Worm (Caenorhabditis elegans): ENCODE results near the gene B0285.6.
A peak's percentile ranks its signal among the peaks of the same experiment; 100 is the strongest.
"Not testable (repeated sequence)": the region's sequence is repeated elsewhere in the genome, so short reads cannot be mapped to it uniquely, and the experiment has no call there.

The B0285.6 gene

DNA sequence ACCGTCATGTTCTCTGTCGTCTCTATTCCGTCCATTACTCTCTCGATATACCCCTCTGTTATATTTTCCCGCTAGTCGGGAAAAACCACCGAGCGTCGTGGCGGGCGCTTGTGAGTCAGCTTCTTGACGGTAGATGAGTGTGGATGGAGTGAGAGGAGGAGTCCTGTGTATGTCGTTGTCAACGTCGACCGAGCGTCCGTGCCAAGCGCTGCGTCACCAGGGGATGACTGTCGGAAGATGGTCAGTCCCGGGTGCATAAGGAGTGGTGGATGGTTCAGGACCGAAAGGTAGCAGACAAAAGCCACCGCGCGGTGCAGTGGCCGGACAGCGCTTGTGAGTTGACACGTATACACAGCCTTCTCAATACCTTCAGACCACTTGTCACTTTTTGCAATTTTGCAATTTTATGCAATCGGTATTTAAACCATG is 19.5 kb downstream of the B0285.6 start:
- peak; percentile 90 for TF ChIP-seq set-16 (GFP tag; IDR thresholded peaks at IDR 0.05)
- peak; percentile 63 for TF ChIP-seq spr-1 (tag; optimal IDR thresholded peaks at IDR 0.05)
- TF ChIP-seq dmd-8 (GFP tag; IDR thresholded peaks at IDR 0.05) = peak; percentile 78; the same call in 1 of the 2 replicates
- peak; percentile 69; the same call in 1 of the 2 replicates for TF ChIP-seq ctbp-1 (GFP tag; IDR thresholded peaks at IDR 0.05)
- 0 out of 2 replicates have a peak, but pooled peaks have one; percentile 19 for TF ChIP-seq F26F4.8 (GFP tag; conservative IDR thresholded peaks at IDR 0.05)
- TF ChIP-seq T20F7.1 (GFP tag; optimal IDR thresholded peaks at IDR 0.05) = peak; percentile 57
- peak; percentile 8 for TF ChIP-seq F37D6.2 (tag; optimal IDR thresholded peaks at IDR 0.05)
- peak; percentile 78 for TF ChIP-seq madf-9 (GFP tag; conservative IDR thresholded peaks at IDR 0.05)
- peak; percentile 82 for TF ChIP-seq zfp-3 (GFP tag; conservative IDR thresholded peaks at IDR 0.05)
- peak; percentile 84 for TF ChIP-seq lin-38 (GFP tag; IDR thresholded peaks at IDR 0.05)
- peak; percentile 44 for TF ChIP-seq hlh-30 (tag; optimal IDR thresholded peaks at IDR 0.05; ENCODE audit: insufficient read depth)
- TF ChIP-seq daf-16 (GFP tag; optimal IDR thresholded peaks at IDR 0.05) = peak; percentile 20 to 54
- peak; percentile 24 for TF ChIP-seq daf-16 (tag; optimal IDR thresholded peaks at IDR 0.05)
- TF ChIP-seq F10B5.3 (tag; optimal IDR thresholded peaks at IDR 0.05) = peak; percentile 49
- TF ChIP-seq hmg-1.1 (GFP tag; IDR thresholded peaks at IDR 0.05) = peak; percentile 88
- peak; percentile 75; the same call in 1 of the 2 replicates for TF ChIP-seq F44E2.7 (GFP tag; IDR thresholded peaks at IDR 0.05)
- TF ChIP-seq rbr-2 (tag; optimal IDR thresholded peaks at IDR 0.05) = peak; percentile 74
- TF ChIP-seq egl-43 (GFP tag; IDR thresholded peaks at IDR 0.05) = peak; percentile 94
- TF ChIP-seq lir-3 (tag; optimal IDR thresholded peaks at IDR 0.05) = peak; percentile 52
- 0 out of 2 replicates have a peak, but pooled peaks have one; percentile 43 for TF ChIP-seq lin-1 (GFP tag; IDR thresholded peaks at IDR 0.05)
- TF ChIP-seq T26A8.4 (GFP tag; IDR thresholded peaks at IDR 0.05) = peak; percentile 84
- TF ChIP-seq nhr-28 (tag; optimal IDR thresholded peaks at IDR 0.05) = peak; percentile 37
- TF ChIP-seq dmd-9 (GFP tag; IDR thresholded peaks at IDR 0.05) = peak; percentile 39; the same call in 1 of the 2 replicates
- peak; percentile 96 for TF ChIP-seq aha-1 (tag)
- TF ChIP-seq spr-3 (GFP tag; optimal IDR thresholded peaks at IDR 0.05) = peak; percentile 51
- TF ChIP-seq Y75B8A.6 (GFP tag; IDR thresholded peaks at IDR 0.05) = peak; percentile 59; the same call in 1 of the 2 replicates
- peak; percentile 71 for TF ChIP-seq lim-7 (GFP tag; IDR thresholded peaks at IDR 0.05)
- peak; percentile 52; the same call in 1 of the 2 replicates for TF ChIP-seq D1046.2 (GFP tag; IDR thresholded peaks at IDR 0.05)
- TF ChIP-seq nhr-42 (GFP tag; IDR thresholded peaks at IDR 0.05) = peak; percentile 69; the same call in 1 of the 2 replicates
- peak; percentile 64; the same call in 1 of the 2 replicates for TF ChIP-seq ZK337.2 (GFP tag; IDR thresholded peaks at IDR 0.05)
- peak; percentile 71 for TF ChIP-seq nhr-102 (tag; optimal IDR thresholded peaks at IDR 0.05)
- TF ChIP-seq dve-1 (tag; optimal IDR thresholded peaks at IDR 0.05; ENCODE audit: insufficient read depth) = peak; percentile 61
- peak; percentile 5 for TF ChIP-seq duxl-1 (tag; optimal IDR thresholded peaks at IDR 0.05; ENCODE audit: poor library complexity)
- TF ChIP-seq dmd-6 (GFP tag; IDR thresholded peaks at IDR 0.05) = peak; percentile 85
- TF ChIP-seq jun-1 (tag; optimal IDR thresholded peaks at IDR 0.05) = peak; percentile 6
- TF ChIP-seq mdl-1 (tag; optimal IDR thresholded peaks at IDR 0.05) = peak in 1 of 2 experiments; percentile 17
- TF ChIP-seq hif-1 (tag; optimal IDR thresholded peaks at IDR 0.05) = peak in 1 of 2 experiments; percentile 24
- TF ChIP-seq pqm-1 (tag; optimal IDR thresholded peaks at IDR 0.05) = peak; percentile 3
- peak; percentile 84 for TF ChIP-seq pha-4 (GFP tag; IDR thresholded peaks at IDR 0.05)
- not testable (repeated sequence) for TF ChIP-seq pha-4 (tag; optimal IDR thresholded peaks at IDR 0.05)
- peak; percentile 45; the same call in 1 of the 2 replicates for TF ChIP-seq arid-1 (GFP tag; conservative IDR thresholded peaks at IDR 0.05)
- TF ChIP-seq nhr-41 (GFP tag; IDR thresholded peaks at IDR 0.05) = peak; percentile 53; the same call in 1 of the 2 replicates
- TF ChIP-seq mxl-3 (GFP tag; optimal IDR thresholded peaks at IDR 0.05) = peak; percentile 41
- peak; percentile 67 for TF ChIP-seq nhr-48 (tag; optimal IDR thresholded peaks at IDR 0.05)
- peak; percentile 58; the same call in 1 of the 2 replicates for TF ChIP-seq vab-7 (GFP tag; IDR thresholded peaks at IDR 0.05)
- peak; percentile 65 for TF ChIP-seq tra-1 (GFP tag; IDR thresholded peaks at IDR 0.05)
- TF ChIP-seq nhr-6 (tag; optimal IDR thresholded peaks at IDR 0.05) = peak; percentile 30

Data from whole organism, L4 larva.